Fruit fly (Drosophila melanogaster): ENCODE results near the gene ball.

DNA sequence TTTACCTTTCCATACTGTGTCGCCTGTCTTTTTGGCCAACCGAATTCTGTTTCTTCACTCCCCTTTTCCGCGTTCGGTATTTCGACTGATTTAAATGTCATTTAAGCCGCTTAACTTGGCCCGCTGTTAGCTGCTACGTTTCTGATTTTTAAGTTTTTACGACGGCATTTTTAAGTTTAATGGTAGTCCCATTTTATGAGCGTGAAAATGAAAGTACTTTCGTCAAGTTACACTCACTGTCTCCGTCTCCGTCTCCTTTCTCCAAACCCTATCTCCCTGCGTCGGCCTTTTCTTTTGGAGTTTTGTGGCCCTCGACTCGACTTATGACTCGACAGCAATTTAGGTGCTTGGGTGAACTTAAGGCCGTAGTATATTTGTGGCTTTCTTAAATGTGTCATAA lies 18.6 kb upstream of the ball start:
- TF ChIP-seq CG8478 (optimal IDR thresholded peaks at IDR 0.05) (no peak), usp (GFP tag; optimal IDR thresholded peaks at IDR 0.05) (no peak)

Data from whole organism.